Worm (Caenorhabditis elegans) whole organism, L2 larva: ENCODE measurements around the gene C35C5.8.

Experiments used
- R02D3.7 ChIP-seq: fragments of 150-350 bp; optimal IDR thresholded peaks from 2 replicates; lab custom pipeline; 2014; ENCODE audit warnings: missing biosample characterization, missing genetic modification characterization
- ZK546.5 ChIP-seq: sonication (generic microtip); optimal IDR thresholded peaks from 2 replicates; lab custom pipeline; 2017; ENCODE audit warnings: missing biosample characterization, missing genetic modification characterization
- ama-1 ChIP-seq: fragments of 150-350 bp; optimal IDR thresholded peaks from 2 replicates; lab custom pipeline; 2018; ENCODE audit warnings: inconsistent platforms
- ceh-82 ChIP-seq: fragments of 150-350 bp; optimal IDR thresholded peaks from 2 replicates; lab custom pipeline; 2014; ENCODE audit warnings: missing biosample characterization, missing genetic modification characterization
- elt-3 ChIP-seq: sonication (generic microtip); optimal IDR thresholded peaks from 2 replicates; lab custom pipeline; 2017; ENCODE audit warnings: missing biosample characterization, missing genetic modification characterization
- snpc-4 ChIP-seq: fragments of 150-350 bp; optimal IDR thresholded peaks from 2 replicates; lab custom pipeline; 2014; ENCODE audit warnings: missing biosample characterization, missing genetic modification characterization
- ztf-11 ChIP-seq: sonication (generic microtip); optimal IDR thresholded peaks from 2 replicates; lab custom pipeline; 2017; ENCODE audit warnings: missing biosample characterization, missing genetic modification characterization

DNA sequence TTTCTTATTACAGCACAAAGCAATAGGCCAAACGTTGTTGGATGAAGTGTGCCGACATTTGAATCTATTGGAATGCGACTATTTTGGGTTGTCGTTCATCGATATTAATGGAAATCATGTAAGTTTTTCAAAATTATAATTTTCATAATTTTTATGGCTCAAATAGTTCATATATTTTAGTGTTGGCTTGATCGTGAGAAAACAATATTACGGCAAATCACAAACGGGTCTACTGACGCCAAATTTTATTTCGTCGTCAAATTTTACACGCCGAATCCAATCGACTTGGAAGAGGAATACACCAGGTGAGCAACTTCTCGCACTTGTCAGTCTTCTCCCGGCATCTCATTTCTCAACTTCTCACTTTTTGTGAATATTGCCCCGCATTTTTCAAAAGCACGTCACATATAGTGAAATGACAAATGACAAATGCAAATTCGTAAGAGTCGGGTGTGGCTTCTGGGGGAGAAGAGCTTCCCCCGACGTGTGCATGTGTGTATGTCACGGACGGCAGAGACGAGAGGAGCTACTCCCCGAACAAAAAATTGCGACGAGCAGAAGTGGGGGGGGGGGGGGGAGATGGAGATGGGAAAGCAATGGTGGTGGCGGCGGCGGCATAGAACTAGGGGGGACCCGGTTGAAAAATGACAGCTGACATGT is 43.2 kb downstream of the C35C5.8 start:
- TF ChIP-seq ceh-82 (tag; lab: Kevin White, UChicago) (no peak), ZK546.5 (tag; lab: Kevin White, UChicago) (no peak), R02D3.7 (no peak), ztf-11 (no peak), ama-1 (lab: Kevin White, UChicago) (no peak), snpc-4 (tag; lab: Kevin White, UChicago) (no peak), elt-3 (tag; lab: Kevin White, UChicago) (no peak)
